Worm (Caenorhabditis elegans): Measurements from ENCODE around the gene clec-185.
A peak's percentile ranks its signal among the peaks of the same experiment; 100 is the strongest.

The clec-185 gene

ce11 chrIV:12438359-12438758 lies at the start of gene clec-185:
TSS of gene clec-185 (plus strand) at chrIV:12438659.
- TF ChIP-seq nhr-28 (tag; optimal IDR thresholded peaks at IDR 0.05): no peak
- TF ChIP-seq mab-5 (tag; optimal IDR thresholded peaks at IDR 0.05): no peak
- TF ChIP-seq ceh-43 (GFP tag; optimal IDR thresholded peaks at IDR 0.05): no peak
- no peak for TF ChIP-seq cnd-1 (tag; optimal IDR thresholded peaks at IDR 0.05)
- no peak for TF ChIP-seq hlh-1 (tag; optimal IDR thresholded peaks at IDR 0.05)
- TF ChIP-seq ceh-39 (tag; optimal IDR thresholded peaks at IDR 0.05): no peak
- no peak for TF ChIP-seq pha-4 (tag; optimal IDR thresholded peaks at IDR 0.05)
- TF ChIP-seq unc-120 (tag; optimal IDR thresholded peaks at IDR 0.05; ENCODE audit: poor library complexity, severe bottlenecking): no peak
- no peak for TF ChIP-seq M03D4.4 (tag; optimal IDR thresholded peaks at IDR 0.05)
- TF ChIP-seq lin-13 (tag; optimal IDR thresholded peaks at IDR 0.05): no peak
- TF ChIP-seq sptf-1 (tag; optimal IDR thresholded peaks at IDR 0.05): no peak
- no peak for TF ChIP-seq sem-2 (GFP tag; optimal IDR thresholded peaks at IDR 0.05)
- no peak for TF ChIP-seq ham-2 (GFP tag; optimal IDR thresholded peaks at IDR 0.05)
- no peak for TF ChIP-seq nhr-2 (tag; optimal IDR thresholded peaks at IDR 0.05)
- TF ChIP-seq unc-62 (GFP tag; optimal IDR thresholded peaks at IDR 0.05): no peak
- no peak for TF ChIP-seq mls-2 (tag; optimal IDR thresholded peaks at IDR 0.05)

DNA sequence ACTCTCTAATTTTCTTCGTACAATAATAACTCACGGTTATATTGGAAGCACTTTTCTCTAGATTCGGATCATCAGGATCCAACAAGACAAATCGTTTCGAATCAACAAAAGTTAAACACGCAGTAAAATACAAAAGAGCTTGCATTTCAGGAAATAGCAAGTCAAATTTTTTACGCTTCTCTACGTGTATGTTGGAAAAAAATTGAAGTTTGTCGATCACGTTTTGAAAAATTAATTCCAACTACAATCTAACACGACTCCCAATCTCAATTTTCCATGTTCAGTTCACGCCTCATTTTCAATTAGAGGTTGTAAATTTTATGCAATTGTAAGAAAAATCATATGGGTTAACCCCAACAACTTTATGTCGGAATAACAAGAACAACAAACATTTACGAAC lies 48.5 kb upstream of the clec-185 start, which contains the start of gene spe-45:
Gene spe-45 (minus strand): TSS at position 145 of the 400 bp plus-strand sequence.
- TF ChIP-seq tbx-8 (GFP tag; optimal IDR thresholded peaks at IDR 0.05) (no peak), unc-62 (GFP tag; optimal IDR thresholded peaks at IDR 0.05) (no peak), M03D4.4 (tag; optimal IDR thresholded peaks at IDR 0.05) (no peak), mab-5 (tag; optimal IDR thresholded peaks at IDR 0.05) (no peak), ces-1 (GFP tag; optimal IDR thresholded peaks at IDR 0.05) (no peak), blmp-1 (tag; optimal IDR thresholded peaks at IDR 0.05) (no peak), cnd-1 (tag; optimal IDR thresholded peaks at IDR 0.05) (no peak), mls-2 (tag; optimal IDR thresholded peaks at IDR 0.05) (no peak)

ce11 chrIV:12391003-12391637 lies 47.3 kb upstream of the clec-185 start, which contains the start of the genes rps-23 and dpm-3:
TSS of gene rps-23 (minus strand) at chrIV:12391053.
TSS of gene dpm-3 (plus strand) at chrIV:12391587.
- TF ChIP-seq ceh-43 (GFP tag; optimal IDR thresholded peaks at IDR 0.05) (peak; percentile 45), nhr-2 (tag; optimal IDR thresholded peaks at IDR 0.05) (peak; percentile 64), pha-4 (tag; optimal IDR thresholded peaks at IDR 0.05) (peak; percentile 67), lsy-2 (tag; optimal IDR thresholded peaks at IDR 0.05) (peak; percentile 99), elt-1 (tag; optimal IDR thresholded peaks at IDR 0.05; ENCODE audit: borderline replicate concordance, insufficient read depth) (no peak), mab-5 (tag; optimal IDR thresholded peaks at IDR 0.05) (peak; percentile 45), ceh-39 (tag; optimal IDR thresholded peaks at IDR 0.05) (peak; percentile 88), nhr-12 (tag; optimal IDR thresholded peaks at IDR 0.05) (no peak), unc-62 (GFP tag; optimal IDR thresholded peaks at IDR 0.05) (peak; percentile 49), M03D4.4 (tag; optimal IDR thresholded peaks at IDR 0.05) (peak; percentile 45), snpc-4 (tag; optimal IDR thresholded peaks at IDR 0.05) (no peak), lin-32 (GFP tag; optimal IDR thresholded peaks at IDR 0.05) (no peak), sem-2 (GFP tag; optimal IDR thresholded peaks at IDR 0.05) (no peak), mls-2 (tag; optimal IDR thresholded peaks at IDR 0.05) (peak; percentile 22), nhr-76 (tag; optimal IDR thresholded peaks at IDR 0.05) (no peak), ham-2 (GFP tag; optimal IDR thresholded peaks at IDR 0.05) (peak; percentile 37), zip-8 (tag; optimal IDR thresholded peaks at IDR 0.05) (no peak), ztf-11 (tag; optimal IDR thresholded peaks at IDR 0.05) (no peak), bed-3 (GFP tag; optimal IDR thresholded peaks at IDR 0.05) (no peak), sptf-1 (tag; optimal IDR thresholded peaks at IDR 0.05) (peak; percentile 78), flh-1 (GFP tag; optimal IDR thresholded peaks at IDR 0.05) (no peak), ceh-83 (GFP tag; optimal IDR thresholded peaks at IDR 0.05) (no peak), ces-1 (GFP tag; optimal IDR thresholded peaks at IDR 0.05) (no peak), tbx-8 (GFP tag; optimal IDR thresholded peaks at IDR 0.05) (no peak), unc-120 (tag; optimal IDR thresholded peaks at IDR 0.05; ENCODE audit: poor library complexity, severe bottlenecking) (peak; percentile 43), blmp-1 (tag; optimal IDR thresholded peaks at IDR 0.05) (no peak), elt-3 (tag; optimal IDR thresholded peaks at IDR 0.05) (no peak), nhr-28 (tag; optimal IDR thresholded peaks at IDR 0.05) (no peak), unc-39 (tag; optimal IDR thresholded peaks at IDR 0.05) (no peak), mep-1 (tag; optimal IDR thresholded peaks at IDR 0.05) (peak; percentile 80), nhr-237 (tag; optimal IDR thresholded peaks at IDR 0.05) (peak; percentile 83), hlh-1 (tag; optimal IDR thresholded peaks at IDR 0.05) (peak; percentile 85), cnd-1 (tag; optimal IDR thresholded peaks at IDR 0.05) (peak; percentile 49), lin-13 (tag; optimal IDR thresholded peaks at IDR 0.05) (peak; percentile 83), drap-1 (GFP tag; optimal IDR thresholded peaks at IDR 0.05) (peak; percentile 50)

Measured in whole organism, mixed stage, embryonic.